Worm (Caenorhabditis elegans) whole organism, L1 larva: ENCODE results near the gene flp-10.

ENCODE experiments used
- C16A3.4 ChIP-seq: fragments of 150-350 bp; optimal IDR thresholded peaks from 2 replicates; lab custom pipeline; 2014; ENCODE audit warnings: missing biosample characterization, missing genetic modification characterization
- F16B12.6 ChIP-seq: fragments of 150-350 bp; optimal IDR thresholded peaks from 2 replicates; lab custom pipeline; 2014; ENCODE audit warnings: missing biosample characterization, missing genetic modification characterization
- ama-1 ChIP-seq: fragments of 150-350 bp; optimal IDR thresholded peaks from 2 replicates; lab custom pipeline; 2014
- blmp-1 ChIP-seq: fragments of 150-350 bp; optimal IDR thresholded peaks from 2 replicates; lab custom pipeline; 2014; ENCODE audit warnings: missing biosample characterization, missing genetic modification characterization
- ceh-90 ChIP-seq: sonication (generic microtip); optimal IDR thresholded peaks from 2 replicates; lab custom pipeline; 2016; ENCODE audit warnings: missing genetic modification characterization, missing compliant biosample characterization
- dpl-1 ChIP-seq, 3 experiments: fragments of 150-350 bp in 2 of 3; sonication (generic microtip) in 1 of 3; optimal IDR thresholded peaks; 2 replicates each; lab custom pipeline; 2014 to 2017; ENCODE audit warnings: missing biosample characterization in 3 of 3, missing genetic modification characterization in 3 of 3, missing genetic modification reagents in 3 of 3
- dsc-1 ChIP-seq: sonication (generic microtip); optimal IDR thresholded peaks from 2 replicates; lab custom pipeline; 2016; ENCODE audit warnings: mild to moderate bottlenecking, missing genetic modification characterization, missing compliant biosample characterization
- efl-1 ChIP-seq, 4 experiments: fragments of 150-350 bp; optimal IDR thresholded peaks in 3 of 4; peaks in 1 of 4; 1 replicate in 1 of 4; 2 replicates in 3 of 4; lab custom pipeline; 2014; ENCODE audit warnings: missing biosample characterization in 2 of 4, missing genetic modification characterization in 2 of 4, missing genetic modification reagents in 2 of 4
- fkh-4 ChIP-seq: sonication (generic microtip); optimal IDR thresholded peaks from 2 replicates; lab custom pipeline; 2016; ENCODE audit warnings: missing compliant biosample characterization, missing genetic modification characterization, borderline replicate concordance
- fos-1 ChIP-seq: fragments of 150-350 bp; optimal IDR thresholded peaks from 2 replicates; lab custom pipeline; 2014; ENCODE audit warnings: missing biosample characterization, missing genetic modification characterization
- grh-1 ChIP-seq: fragments of 200-800 bp; sonication (Bioruptor generic); IDR thresholded peaks from 2 replicates; pipeline ENCODE4 v1.3.6; 2022; ENCODE audit warnings: missing genetic modification reagents, missing genetic modification characterization, missing compliant biosample characterization
- hlh-4 ChIP-seq: sonication (generic microtip); optimal IDR thresholded peaks from 2 replicates; lab custom pipeline; 2016; ENCODE audit warnings: mild to moderate bottlenecking, missing genetic modification characterization, missing compliant biosample characterization
- irx-1 ChIP-seq: sonication (generic microtip); optimal IDR thresholded peaks from 2 replicates; lab custom pipeline; 2016; ENCODE audit warnings: missing genetic modification characterization, missing compliant biosample characterization
- jun-1 ChIP-seq: fragments of 150-350 bp; optimal IDR thresholded peaks from 2 replicates; lab custom pipeline; 2014; ENCODE audit warnings: missing biosample characterization, missing genetic modification reagents, missing genetic modification characterization
- lin-13 ChIP-seq: fragments of 150-350 bp; optimal IDR thresholded peaks from 2 replicates; lab custom pipeline; 2014; ENCODE audit warnings: missing biosample characterization, missing genetic modification reagents, missing genetic modification characterization
- lin-14 ChIP-seq: fragments of 200-800 bp; sonication (Bioruptor generic); optimal IDR thresholded peaks from 2 replicates; lab custom pipeline; 2018; ENCODE audit warnings: mild to moderate bottlenecking, missing genetic modification characterization, moderate library complexity, missing compliant biosample characterization
- lin-35 ChIP-seq, 2 experiments: fragments of 150-350 bp; optimal IDR thresholded peaks; 2 replicates each; lab custom pipeline; 2014; ENCODE audit warnings: missing biosample characterization in 2 of 2, missing genetic modification characterization in 2 of 2, missing genetic modification reagents in 2 of 2
- lin-39 ChIP-seq: fragments of 150-350 bp; optimal IDR thresholded peaks from 2 replicates; lab custom pipeline; 2014; ENCODE audit warnings: missing biosample characterization, missing genetic modification reagents, missing genetic modification characterization
- lsy-2 ChIP-seq, 2 experiments: fragments of 150-350 bp; optimal IDR thresholded peaks; 2 replicates each; lab custom pipeline; 2014; ENCODE audit warnings: missing biosample characterization in 2 of 2, missing genetic modification characterization in 2 of 2
- mab-9 ChIP-seq: fragments of 200-800 bp; sonication (Bioruptor generic); IDR thresholded peaks from 2 replicates; pipeline ENCODE4 v1.3.6; 2022; ENCODE audit warnings: missing genetic modification reagents, missing genetic modification characterization, missing compliant biosample characterization
- mep-1 ChIP-seq: fragments of 150-350 bp; optimal IDR thresholded peaks from 2 replicates; lab custom pipeline; 2014; ENCODE audit warnings: missing biosample characterization, missing genetic modification characterization
- nhr-11 ChIP-seq: fragments of 150-350 bp; optimal IDR thresholded peaks from 2 replicates; lab custom pipeline; 2014; ENCODE audit warnings: missing biosample characterization, missing genetic modification characterization
- nhr-19 ChIP-seq: fragments of 200-800 bp; sonication (Bioruptor generic); conservative IDR thresholded peaks from 2 replicates; pipeline ENCODE4 v1.3.6; 2022; ENCODE audit warnings: missing genetic modification characterization, missing compliant biosample characterization
- nhr-20 ChIP-seq: sonication (generic microtip); optimal IDR thresholded peaks from 2 replicates; lab custom pipeline; 2016; ENCODE audit warnings: mild to moderate bottlenecking, missing genetic modification characterization, missing compliant biosample characterization
- nhr-47 ChIP-seq: sonication (generic microtip); optimal IDR thresholded peaks from 2 replicates; lab custom pipeline; 2016; ENCODE audit warnings: mild to moderate bottlenecking, missing genetic modification characterization, moderate library complexity, missing compliant biosample characterization
- nhr-71 ChIP-seq: sonication (generic microtip); optimal IDR thresholded peaks from 2 replicates; lab custom pipeline; 2016; ENCODE audit warnings: mild to moderate bottlenecking, missing genetic modification characterization, moderate library complexity, missing compliant biosample characterization
- nhr-85 ChIP-seq: sonication (generic microtip); peaks from one replicate; lab custom pipeline; 2016; ENCODE audit warnings: missing genetic modification characterization, inconsistent platforms, missing compliant biosample characterization
- nhr-90 ChIP-seq: sonication (generic microtip); optimal IDR thresholded peaks from 2 replicates; lab custom pipeline; 2016; ENCODE audit warnings: mild to moderate bottlenecking, missing genetic modification characterization, missing compliant biosample characterization; ENCODE audit not compliant: poor library complexity
- rnt-1 ChIP-seq: sonication (generic microtip); optimal IDR thresholded peaks from 2 replicates; lab custom pipeline; 2016; ENCODE audit warnings: mild to moderate bottlenecking, missing genetic modification characterization, moderate library complexity, missing compliant biosample characterization
- snu-23 ChIP-seq: sonication (generic microtip); optimal IDR thresholded peaks from 2 replicates; lab custom pipeline; 2016; ENCODE audit warnings: missing genetic modification characterization, missing compliant biosample characterization
- sox-4 ChIP-seq: sonication (generic microtip); optimal IDR thresholded peaks from 2 replicates; lab custom pipeline; 2016; ENCODE audit warnings: missing genetic modification characterization, missing compliant biosample characterization
- sup-37 ChIP-seq: fragments of 200-800 bp; sonication (Bioruptor generic); optimal IDR thresholded peaks from 2 replicates; lab custom pipeline; 2018; ENCODE audit warnings: mild to moderate bottlenecking, missing genetic modification characterization, missing compliant biosample characterization
- swsn-7 ChIP-seq: sonication (generic microtip); optimal IDR thresholded peaks from 2 replicates; lab custom pipeline; 2016; ENCODE audit warnings: missing genetic modification characterization, missing compliant biosample characterization
- tbx-2 ChIP-seq: sonication (generic microtip); optimal IDR thresholded peaks from 2 replicates; lab custom pipeline; 2016; ENCODE audit warnings: missing genetic modification characterization, missing compliant biosample characterization
- unc-130 ChIP-seq: fragments of 150-350 bp; optimal IDR thresholded peaks from 2 replicates; lab custom pipeline; 2017; ENCODE audit warnings: missing biosample characterization, missing genetic modification characterization, inconsistent platforms
- unc-30 ChIP-seq: sonication (generic microtip); optimal IDR thresholded peaks from 2 replicates; lab custom pipeline; 2017; ENCODE audit warnings: missing biosample characterization, missing genetic modification characterization
- unc-86 ChIP-seq: sonication (generic microtip); optimal IDR thresholded peaks from 2 replicates; lab custom pipeline; 2016; ENCODE audit warnings: missing genetic modification characterization, missing compliant biosample characterization
- unc-98 ChIP-seq: fragments of 200-800 bp; sonication (Bioruptor generic); IDR thresholded peaks from 2 replicates; pipeline ENCODE4 v1.3.6; 2022; ENCODE audit warnings: missing genetic modification characterization, missing compliant biosample characterization
- vab-15 ChIP-seq: sonication (generic microtip); optimal IDR thresholded peaks from 2 replicates; lab custom pipeline; 2017; ENCODE audit warnings: missing genotype, mild to moderate bottlenecking, missing genetic modification characterization, missing compliant biosample characterization
- xbp-1 ChIP-seq: sonication (generic microtip); optimal IDR thresholded peaks from 2 replicates; lab custom pipeline; 2016; ENCODE audit warnings: missing genetic modification characterization, missing compliant biosample characterization
- zag-1 ChIP-seq: fragments of 150-350 bp; optimal IDR thresholded peaks from 2 replicates; lab custom pipeline; 2014; ENCODE audit warnings: missing biosample characterization, missing genetic modification characterization

The flp-10 gene

ce11 chrIV:7910197-7910735 lies 41.6 kb downstream of the flp-10 start, which contains the start of the genes npp-27 and ntl-4:
Gene npp-27 (minus strand): TSS chrIV:7910247.
Gene ntl-4 (plus strand): TSS chrIV:7910575.
- TF ChIP-seq hlh-4 = no peak
- no peak for TF ChIP-seq unc-86 (tag; lab: Kevin White, UChicago)
- TF ChIP-seq rnt-1 (tag; lab: Kevin White, UChicago) = peak; percentile 2
- TF ChIP-seq unc-30 = no peak
- TF ChIP-seq nhr-19 (GFP tag; lab: Robert Waterston, UW) = peak; percentile 28; the same call in 1 of the 2 replicates
- peak; percentile 53 for TF ChIP-seq nhr-71 (tag; lab: Kevin White, UChicago)
- peak; percentile 37 for TF ChIP-seq swsn-7 (tag; lab: Kevin White, UChicago)
- peak; percentile 24 for TF ChIP-seq lin-14 (GFP tag; lab: Kevin White, UChicago)
- no peak for TF ChIP-seq nhr-11 (tag; lab: Kevin White, UChicago)
- no peak for TF ChIP-seq nhr-90 (tag; lab: Kevin White, UChicago)
- TF ChIP-seq blmp-1 (tag; lab: Kevin White, UChicago) = peak; percentile 18
- TF ChIP-seq efl-1 (optimal IDR thresholded peaks at IDR 0.05; lab: Kevin White, UChicago) = peak; percentile 25 to 37
- TF ChIP-seq efl-1 (GFP tag; optimal IDR thresholded peaks at IDR 0.05 in 1 of 2; lab: Kevin White, UChicago) = peak; percentile 29 to 80
- no peak for TF ChIP-seq vab-15
- peak; percentile 13 for TF ChIP-seq F16B12.6
- TF ChIP-seq unc-98 = no peak
- no peak for TF ChIP-seq fkh-4
- peak; percentile 33 for TF ChIP-seq snu-23 (GFP tag; lab: Kevin White, UChicago)
- peak; percentile 57 for TF ChIP-seq ama-1
- TF ChIP-seq lin-39 (tag; lab: Kevin White, UChicago) = no peak
- TF ChIP-seq nhr-47 (tag; lab: Kevin White, UChicago) = no peak
- TF ChIP-seq lsy-2 (tag; optimal IDR thresholded peaks at IDR 0.05; lab: Kevin White, UChicago) = peak; percentile 10 to 66
- peak; percentile 32 for TF ChIP-seq dsc-1
- no peak for TF ChIP-seq grh-1 (GFP tag; lab: Robert Waterston, UW)
- TF ChIP-seq nhr-20 (tag; lab: Kevin White, UChicago) = peak; percentile 41
- peak in 1 of 3 experiments; percentile 23 for TF ChIP-seq dpl-1 (GFP tag; optimal IDR thresholded peaks at IDR 0.05; lab: Kevin White, UChicago)
- no peak for TF ChIP-seq xbp-1 (tag; lab: Kevin White, UChicago)
- TF ChIP-seq unc-130 (tag; lab: Kevin White, UChicago) = no peak
- peak; percentile 21 to 51 for TF ChIP-seq lin-35 (GFP tag; optimal IDR thresholded peaks at IDR 0.05; lab: Kevin White, UChicago)
- TF ChIP-seq nhr-85 (tag; lab: Kevin White, UChicago) = peak; percentile 18
- no peak for TF ChIP-seq sox-4
- TF ChIP-seq mep-1 (tag; lab: Kevin White, UChicago) = no peak
- no peak for TF ChIP-seq lin-13 (GFP tag; lab: Kevin White, UChicago)

- TF ChIP-seq fos-1 (tag; lab: Kevin White, UChicago) = no peak
- TF ChIP-seq zag-1 = no peak
- TF ChIP-seq snu-23 (GFP tag; lab: Kevin White, UChicago) = no peak
- no peak for TF ChIP-seq efl-1 (optimal IDR thresholded peaks at IDR 0.05; lab: Kevin White, UChicago)
- peak in 1 of 2 experiments; percentile 71 for TF ChIP-seq efl-1 (GFP tag; optimal IDR thresholded peaks at IDR 0.05 in 1 of 2; lab: Kevin White, UChicago)
- no peak for TF ChIP-seq F16B12.6
Observed at ce11 chrIV:7914991-7915390, 46.3 kb downstream of the flp-10 start, which contains the start of gene C49H3.4. Gene C49H3.4 (plus strand): TSS chrIV:7915291.

- TF ChIP-seq ceh-90 (tag; lab: Kevin White, UChicago) (no peak), F16B12.6 (no peak), C16A3.4 (tag; lab: Kevin White, UChicago) (no peak), tbx-2 (tag; lab: Kevin White, UChicago) (no peak), zag-1 (no peak), ama-1 (no peak), sup-37 (GFP tag; lab: Kevin White, UChicago) (no peak), snu-23 (GFP tag; lab: Kevin White, UChicago) (no peak), mab-9 (no peak), irx-1 (no peak), jun-1 (tag; lab: Kevin White, UChicago) (no peak)
- TF ChIP-seq, all 84 proteins: peak for 0
Observed at ce11 chrIV:7916907-7917306, 48.2 kb downstream of the flp-10 start.
